Fruit fly (Drosophila melanogaster): Measurements from ENCODE around the gene Cubn.

Gene Cubn

DNA sequence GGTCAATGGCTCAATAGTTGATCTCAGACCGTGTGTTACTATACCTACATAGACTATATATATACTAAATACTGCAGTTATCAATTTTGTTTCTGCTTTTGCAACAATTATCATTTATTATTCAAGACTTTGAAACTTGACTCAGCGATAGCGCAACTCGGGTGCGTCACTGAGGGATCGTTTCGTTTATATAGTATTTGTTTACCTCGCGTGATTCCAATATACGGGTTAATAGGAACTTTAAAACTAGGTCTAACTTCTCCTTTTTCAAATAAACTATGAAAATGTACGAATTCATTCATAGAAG is 6.2 kb upstream of the Cubn start:
- no peak for TF ChIP-seq CG14711 (tag; optimal IDR thresholded peaks at IDR 0.05)
- TF ChIP-seq toe (GFP tag; optimal IDR thresholded peaks at IDR 0.05) = no peak
- TF ChIP-seq cic (GFP tag; optimal IDR thresholded peaks at IDR 0.05) = peak; percentile 55
- peak; percentile 18 for TF ChIP-seq CG12768 (GFP tag; optimal IDR thresholded peaks at IDR 0.05)
- no peak for TF ChIP-seq CG7045 (GFP tag; optimal IDR thresholded peaks at IDR 0.05)
- TF ChIP-seq bab1 (GFP tag; optimal IDR thresholded peaks at IDR 0.05) = no peak
- no peak for TF ChIP-seq pad (GFP tag; optimal IDR thresholded peaks at IDR 0.05)
- no peak for TF ChIP-seq Clk (GFP tag; optimal IDR thresholded peaks at IDR 0.05)
- TF ChIP-seq tj (GFP tag; optimal IDR thresholded peaks at IDR 0.05) = peak; percentile 13

DNA sequence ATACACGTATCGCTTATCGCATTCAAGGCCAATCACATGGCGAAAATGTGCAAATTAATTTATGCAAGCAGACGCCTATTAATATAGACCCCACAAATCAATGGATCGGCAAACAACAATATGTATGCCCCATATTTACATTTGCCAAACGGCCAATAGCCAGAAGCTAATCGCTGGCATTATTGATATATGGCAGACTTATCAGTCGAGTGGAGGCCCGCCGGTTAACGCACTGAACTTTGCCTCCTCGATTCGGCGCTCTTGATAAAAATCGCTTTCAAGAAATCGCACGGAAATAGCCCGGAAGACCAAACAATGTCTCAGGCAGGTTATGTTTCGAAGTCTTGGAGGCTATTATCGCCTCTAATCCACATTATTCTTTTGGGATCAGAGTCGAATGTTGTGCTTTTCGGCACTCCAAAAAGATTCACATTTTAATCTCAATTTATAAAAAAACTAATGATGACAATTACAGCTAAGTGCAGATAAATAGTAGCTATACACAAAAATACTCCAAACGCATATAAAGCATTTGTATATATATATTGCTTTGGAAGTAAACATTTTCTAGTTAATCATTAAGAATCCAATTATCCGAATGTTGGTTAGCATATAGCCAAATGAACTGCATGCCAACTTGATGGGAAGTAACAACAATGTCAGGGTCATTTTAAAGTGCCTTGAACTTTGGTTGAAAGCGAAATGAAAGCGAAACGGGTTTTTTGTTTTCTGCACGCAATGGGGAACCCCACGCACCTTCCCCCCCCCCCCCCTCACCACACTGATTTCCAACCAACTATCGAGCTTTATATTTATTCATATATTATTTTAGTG is 5.6 kb upstream of the Cubn start:
- peak; percentile 65 for TF ChIP-seq Crg-1 (GFP tag; optimal IDR thresholded peaks at IDR 0.05)
- TF ChIP-seq Clk (GFP tag; optimal IDR thresholded peaks at IDR 0.05) = no peak
- TF ChIP-seq Mnt (GFP tag; optimal IDR thresholded peaks at IDR 0.05) = peak; percentile 27
- no peak for TF ChIP-seq bab1 (GFP tag; optimal IDR thresholded peaks at IDR 0.05)
- peak; percentile 19 for TF ChIP-seq kay (GFP tag; ENCODE audit: borderline replicate concordance)
- TF ChIP-seq CG7101 (tag; optimal IDR thresholded peaks at IDR 0.05) = peak; percentile 36
- no peak for TF ChIP-seq CG11617 (GFP tag; optimal IDR thresholded peaks at IDR 0.05)
- peak; percentile 25 for TF ChIP-seq pad (GFP tag; optimal IDR thresholded peaks at IDR 0.05)
- peak; percentile 16 for TF ChIP-seq CG12768 (GFP tag; optimal IDR thresholded peaks at IDR 0.05)
- peak; percentile 20 for TF ChIP-seq cic (GFP tag; optimal IDR thresholded peaks at IDR 0.05)
- TF ChIP-seq CG5204 (GFP tag; optimal IDR thresholded peaks at IDR 0.05) = no peak

DNA sequence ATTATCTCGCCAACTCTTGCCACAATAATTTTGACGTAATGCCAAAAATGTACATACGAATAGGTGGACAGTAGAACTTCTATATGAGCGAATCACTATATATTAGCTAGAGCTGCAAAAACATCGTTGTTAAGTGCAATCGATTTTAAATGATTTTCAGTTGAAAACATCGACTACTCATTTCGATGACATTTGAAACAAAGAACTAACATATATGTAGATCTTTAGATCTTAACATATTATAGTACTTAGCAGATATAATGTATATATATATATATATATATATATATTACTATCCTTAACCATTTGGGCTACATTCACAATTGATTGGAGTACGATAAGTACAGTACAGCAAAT is 5.0 kb upstream of the Cubn start, which contains the start of gene CG42395:
Gene CG42395 (minus strand): TSS at position 101 of the 357 bp plus-strand sequence.
- no peak for TF ChIP-seq CG7101 (tag; optimal IDR thresholded peaks at IDR 0.05)

dm6 chrX:9556397-9556796 is 14.7 kb downstream of the Cubn start, which contains the start of gene CG15317:
CG15317 (minus strand) TSS chrX:9556544.
- TF ChIP-seq Mnt (GFP tag; optimal IDR thresholded peaks at IDR 0.05) = peak; percentile 90
- no peak for TF ChIP-seq CG12768 (GFP tag; optimal IDR thresholded peaks at IDR 0.05)
- TF ChIP-seq CG1620 (GFP tag; optimal IDR thresholded peaks at IDR 0.05) = peak; percentile 16

DNA sequence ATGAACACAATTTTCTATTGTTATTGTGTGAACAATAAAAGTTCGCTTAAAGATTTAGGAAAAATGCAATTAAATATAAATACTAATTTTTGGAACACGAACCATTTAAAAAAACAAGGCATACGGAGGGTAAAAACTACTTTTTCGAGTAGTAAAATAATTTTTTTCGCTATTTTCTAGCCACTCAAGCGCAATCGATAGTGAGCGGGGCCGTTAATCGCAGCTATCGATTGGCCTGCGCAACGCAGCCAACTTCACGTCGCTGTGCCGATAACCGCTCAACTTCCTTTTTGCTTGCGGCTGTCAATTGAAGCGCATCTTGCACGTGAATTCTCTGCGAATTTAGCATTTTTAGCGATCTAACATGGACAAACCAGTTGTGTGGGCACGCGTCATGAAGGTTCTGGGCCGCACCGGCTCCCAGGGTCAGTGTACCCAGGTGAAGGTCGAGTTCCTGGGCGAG is 16.7 kb downstream of the Cubn start, which contains the start of gene RpS28b:
Gene RpS28b (plus strand): TSS at position 278 of the 463 bp plus-strand sequence.
- TF ChIP-seq ovo (GFP tag; optimal IDR thresholded peaks at IDR 0.05) (peak; percentile 98), tj (GFP tag; optimal IDR thresholded peaks at IDR 0.05) (peak; percentile 84), cnc (optimal IDR thresholded peaks at IDR 0.05) (no peak), Crg-1 (GFP tag; optimal IDR thresholded peaks at IDR 0.05) (peak; percentile 92), Mnt (GFP tag; optimal IDR thresholded peaks at IDR 0.05) (peak; percentile 95), CG7045 (GFP tag; optimal IDR thresholded peaks at IDR 0.05) (peak; percentile 63), CG1620 (GFP tag; optimal IDR thresholded peaks at IDR 0.05) (peak; percentile 98), CG33017 (tag; optimal IDR thresholded peaks at IDR 0.05) (peak; percentile 58), Hr96 (GFP tag; optimal IDR thresholded peaks at IDR 0.05) (peak; percentile 98), CG7101 (tag; optimal IDR thresholded peaks at IDR 0.05) (peak; percentile 94), cic (GFP tag; optimal IDR thresholded peaks at IDR 0.05) (peak; percentile 44), Clk (GFP tag; optimal IDR thresholded peaks at IDR 0.05) (peak; percentile 3), toe (GFP tag; optimal IDR thresholded peaks at IDR 0.05) (peak; percentile 41), pad (GFP tag; optimal IDR thresholded peaks at IDR 0.05) (peak; percentile 88), kay (GFP tag; ENCODE audit: borderline replicate concordance) (no peak), CG12768 (GFP tag; optimal IDR thresholded peaks at IDR 0.05) (peak; percentile 74), bab1 (GFP tag; optimal IDR thresholded peaks at IDR 0.05) (peak; percentile 92), CG11617 (GFP tag; optimal IDR thresholded peaks at IDR 0.05) (peak; percentile 94), CG5204 (GFP tag; optimal IDR thresholded peaks at IDR 0.05) (peak; percentile 47), CG14711 (tag; optimal IDR thresholded peaks at IDR 0.05) (peak; percentile 62)

DNA sequence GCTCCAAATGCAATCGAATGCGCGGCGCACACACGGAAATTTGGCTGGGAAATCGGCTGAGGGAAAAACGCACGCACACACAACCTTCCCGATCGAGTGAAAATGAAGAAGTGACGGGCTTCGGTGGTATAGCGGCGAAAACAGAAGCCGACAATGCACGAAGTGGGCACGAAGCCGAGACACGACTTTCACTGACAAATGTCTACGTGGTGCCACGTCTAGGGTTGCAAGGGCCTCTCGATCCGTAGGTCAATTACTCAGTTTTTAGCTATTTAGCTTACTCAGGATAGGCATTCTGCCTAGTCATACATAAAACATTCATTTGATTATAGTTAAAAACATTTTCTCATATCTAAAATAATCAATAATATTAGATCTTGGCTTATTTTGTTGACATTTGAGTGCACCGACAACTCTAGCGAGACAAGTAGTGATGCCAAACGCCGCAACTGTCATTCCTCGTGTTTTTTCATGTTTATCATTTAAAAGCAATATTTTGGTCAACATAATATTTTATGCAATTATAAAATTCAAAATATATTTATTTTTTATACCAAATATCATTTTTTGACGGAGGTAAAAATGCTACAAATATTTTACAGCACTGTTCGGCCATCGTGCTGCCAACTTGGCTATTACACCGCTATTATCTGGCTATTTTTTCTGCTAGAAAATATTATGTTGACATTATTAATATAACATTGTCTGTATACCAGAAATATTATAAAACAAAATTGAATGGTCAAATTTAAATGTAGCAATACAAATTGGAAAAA is 17.4 kb downstream of the Cubn start:
- peak; percentile 81 for TF ChIP-seq ovo (GFP tag; optimal IDR thresholded peaks at IDR 0.05)
- TF ChIP-seq CG11617 (GFP tag; optimal IDR thresholded peaks at IDR 0.05) = peak; percentile 92
- peak; percentile 93 for TF ChIP-seq Crg-1 (GFP tag; optimal IDR thresholded peaks at IDR 0.05)
- peak; percentile 69 for TF ChIP-seq tj (GFP tag; optimal IDR thresholded peaks at IDR 0.05)
- peak; percentile 82 for TF ChIP-seq pad (GFP tag; optimal IDR thresholded peaks at IDR 0.05)
- TF ChIP-seq CG7045 (GFP tag; optimal IDR thresholded peaks at IDR 0.05) = peak; percentile 84
- peak; percentile 90 for TF ChIP-seq CG12768 (GFP tag; optimal IDR thresholded peaks at IDR 0.05)
- peak; percentile 91 for TF ChIP-seq Hr96 (GFP tag; optimal IDR thresholded peaks at IDR 0.05)
- peak; percentile 95 for TF ChIP-seq CG7101 (tag; optimal IDR thresholded peaks at IDR 0.05)
- TF ChIP-seq CG5204 (GFP tag; optimal IDR thresholded peaks at IDR 0.05) = peak; percentile 82
- peak; percentile 81 for TF ChIP-seq CG33017 (tag; optimal IDR thresholded peaks at IDR 0.05)
- peak; percentile 99 for TF ChIP-seq CG14711 (tag; optimal IDR thresholded peaks at IDR 0.05)
- TF ChIP-seq CG1620 (GFP tag; optimal IDR thresholded peaks at IDR 0.05) = peak; percentile 91
- TF ChIP-seq Mnt (GFP tag; optimal IDR thresholded peaks at IDR 0.05) = peak; percentile 88
- no peak for TF ChIP-seq cnc (optimal IDR thresholded peaks at IDR 0.05)
- TF ChIP-seq kay (GFP tag; ENCODE audit: borderline replicate concordance) = no peak
- peak; percentile 87 for TF ChIP-seq toe (GFP tag; optimal IDR thresholded peaks at IDR 0.05)
- peak; percentile 9 for TF ChIP-seq cic (GFP tag; optimal IDR thresholded peaks at IDR 0.05)
- peak; percentile 94 for TF ChIP-seq bab1 (GFP tag; optimal IDR thresholded peaks at IDR 0.05)
- TF ChIP-seq Clk (GFP tag; optimal IDR thresholded peaks at IDR 0.05) = peak; percentile 70
